Worm (Caenorhabditis elegans): Measurements from ENCODE around the gene srv-10.

Gene srv-10

DNA sequence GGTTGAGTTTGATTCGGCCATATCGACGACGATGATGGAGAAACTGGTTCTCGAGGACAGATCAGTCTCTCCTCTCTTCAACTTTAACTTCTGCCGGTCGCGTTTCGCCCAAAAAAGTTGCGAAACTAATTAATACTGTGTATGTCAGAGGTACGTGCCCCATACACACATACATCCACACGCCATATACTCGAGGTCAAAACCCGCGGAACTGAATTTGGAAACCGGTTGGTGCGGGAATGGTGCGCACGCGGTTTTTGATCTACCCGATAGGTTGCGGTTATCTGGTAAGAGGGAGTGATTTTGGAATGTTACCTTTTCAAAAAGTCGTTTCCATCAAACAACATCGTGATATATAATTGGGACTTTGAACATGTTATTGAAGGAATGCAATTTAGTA lies 43.5 kb upstream of the srv-10 start, which contains the start of gene ifbp-1:
ifbp-1 (minus strand) TSS at position 85 of the 400 bp plus-strand sequence.
- peak; percentile 88 for TF ChIP-seq nhr-23 (tag; optimal IDR thresholded peaks at IDR 0.05)
- peak; percentile 65 for TF ChIP-seq nhr-43 (tag; optimal IDR thresholded peaks at IDR 0.05; ENCODE audit: poor library complexity, severe bottlenecking)
- TF ChIP-seq nhr-25 (tag; optimal IDR thresholded peaks at IDR 0.05) = peak; percentile 96
- TF ChIP-seq R02D3.7 (tag; optimal IDR thresholded peaks at IDR 0.05) = peak; percentile 17
- peak in 1 of 3 experiments; percentile 67 for TF ChIP-seq elt-3 (tag; optimal IDR thresholded peaks at IDR 0.05)
- TF ChIP-seq ceh-16 (tag; optimal IDR thresholded peaks at IDR 0.05) = peak; percentile 36
- TF ChIP-seq egl-27 (tag; optimal IDR thresholded peaks at IDR 0.05) = no peak
- TF ChIP-seq elt-2 (tag; optimal IDR thresholded peaks at IDR 0.05) = no peak
- no peak for TF ChIP-seq fkh-10 (GFP tag; optimal IDR thresholded peaks at IDR 0.05)
- peak; percentile 27 for TF ChIP-seq lsy-12 (tag; optimal IDR thresholded peaks at IDR 0.05)
- TF ChIP-seq mdl-1 (tag; optimal IDR thresholded peaks at IDR 0.05) = peak; percentile 26
- TF ChIP-seq tbx-2 (tag; optimal IDR thresholded peaks at IDR 0.05) = peak; percentile 16
- TF ChIP-seq elt-1 (tag; optimal IDR thresholded peaks at IDR 0.05) = peak; percentile 54
- TF ChIP-seq jun-1 (tag; optimal IDR thresholded peaks at IDR 0.05) = peak; percentile 0

DNA sequence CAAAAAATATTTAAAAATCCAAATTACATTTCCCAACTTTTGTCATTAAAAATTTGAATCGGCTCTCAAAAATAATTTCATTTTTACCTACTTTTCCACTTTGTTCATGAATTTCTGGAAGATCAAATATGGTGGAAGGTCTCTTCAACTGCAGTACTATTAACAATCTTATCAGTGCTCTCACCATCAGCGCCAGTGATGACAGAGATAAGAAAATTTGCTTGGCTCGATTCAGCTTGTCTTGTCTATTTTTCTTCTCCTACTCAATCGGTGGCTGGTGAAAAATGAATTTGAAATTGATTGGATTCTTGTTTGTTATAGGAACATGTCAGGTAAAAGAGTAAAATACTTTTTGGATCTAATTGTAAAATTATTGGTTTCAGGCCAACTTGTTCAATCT lies 42.7 kb upstream of the srv-10 start, which contains the start of gene cpz-2:
cpz-2 (plus strand) TSS at position 210 of the 400 bp plus-strand sequence.
- TF ChIP-seq ztf-11 (tag; optimal IDR thresholded peaks at IDR 0.05) (no peak), elt-2 (tag; optimal IDR thresholded peaks at IDR 0.05) (peak; percentile 85), nhr-77 (tag; optimal IDR thresholded peaks at IDR 0.05) (no peak), lin-39 (tag; optimal IDR thresholded peaks at IDR 0.05) (no peak), pqm-1 (tag; optimal IDR thresholded peaks at IDR 0.05) (peak; percentile 44)

DNA sequence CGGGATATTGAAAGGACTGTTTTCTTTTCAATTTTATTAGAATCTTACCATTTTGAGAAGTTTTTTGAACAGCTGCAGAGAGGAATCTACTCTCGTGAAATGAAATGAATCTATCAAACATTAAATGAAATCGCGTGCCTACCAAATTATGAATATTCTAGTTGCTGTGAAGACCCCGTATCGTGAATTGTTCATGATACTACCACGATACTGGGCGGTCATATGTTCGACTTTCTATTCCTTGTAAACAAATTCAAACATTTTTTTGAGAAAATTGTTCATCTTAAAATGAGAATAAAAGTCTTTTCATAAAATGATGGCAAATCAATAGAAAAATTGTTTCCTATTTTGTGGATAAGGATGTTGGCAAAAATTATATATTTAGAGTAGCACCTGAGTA lies 37.9 kb upstream of the srv-10 start, which contains the start of gene gcy-34:
gcy-34 (minus strand) TSS at position 101 of the 400 bp plus-strand sequence.
- no peak for TF ChIP-seq ztf-11 (tag; optimal IDR thresholded peaks at IDR 0.05)
- TF ChIP-seq skn-1 (tag; optimal IDR thresholded peaks at IDR 0.05) = no peak

DNA sequence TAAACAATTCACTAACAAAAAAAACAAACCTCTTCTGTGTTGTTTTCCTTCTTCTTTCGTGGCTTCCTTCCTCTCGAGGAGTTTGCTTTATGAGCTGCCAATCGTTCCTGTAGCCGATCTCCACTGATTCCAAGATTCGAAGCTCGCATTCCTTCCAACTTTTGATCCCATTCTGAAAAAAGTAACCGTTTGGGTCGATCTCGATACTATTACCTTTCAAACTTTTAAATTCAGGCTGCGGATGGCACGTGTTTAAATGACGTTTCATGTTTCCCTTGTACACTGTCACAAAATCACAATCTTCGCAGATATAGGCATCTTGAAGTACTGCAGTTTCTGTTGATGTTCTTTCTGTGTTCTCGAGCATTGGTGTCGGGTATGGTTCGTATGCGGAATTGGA lies 36.2 kb upstream of the srv-10 start:
- TF ChIP-seq elt-1 (tag; optimal IDR thresholded peaks at IDR 0.05) (no peak), lsy-12 (tag; optimal IDR thresholded peaks at IDR 0.05) (no peak), R02D3.7 (tag; optimal IDR thresholded peaks at IDR 0.05) (no peak), snpc-4 (tag; optimal IDR thresholded peaks at IDR 0.05) (no peak), daf-12 (tag; optimal IDR thresholded peaks at IDR 0.05) (no peak), aly-2 (tag; optimal IDR thresholded peaks at IDR 0.05) (no peak), nhr-28 (tag; optimal IDR thresholded peaks at IDR 0.05) (no peak), ztf-4 (tag; optimal IDR thresholded peaks at IDR 0.05) (no peak), unc-39 (tag; optimal IDR thresholded peaks at IDR 0.05) (no peak), pha-4 (tag; optimal IDR thresholded peaks at IDR 0.05) (no peak), fkh-10 (GFP tag; optimal IDR thresholded peaks at IDR 0.05) (no peak), nhr-43 (tag; optimal IDR thresholded peaks at IDR 0.05; ENCODE audit: poor library complexity, severe bottlenecking) (no peak), egl-5 (tag; optimal IDR thresholded peaks at IDR 0.05) (no peak), nhr-11 (tag; optimal IDR thresholded peaks at IDR 0.05) (no peak), eor-1 (tag; optimal IDR thresholded peaks at IDR 0.05) (no peak), mml-1 (tag; optimal IDR thresholded peaks at IDR 0.05) (no peak), hmg-11 (tag; optimal IDR thresholded peaks at IDR 0.05) (no peak)

DNA sequence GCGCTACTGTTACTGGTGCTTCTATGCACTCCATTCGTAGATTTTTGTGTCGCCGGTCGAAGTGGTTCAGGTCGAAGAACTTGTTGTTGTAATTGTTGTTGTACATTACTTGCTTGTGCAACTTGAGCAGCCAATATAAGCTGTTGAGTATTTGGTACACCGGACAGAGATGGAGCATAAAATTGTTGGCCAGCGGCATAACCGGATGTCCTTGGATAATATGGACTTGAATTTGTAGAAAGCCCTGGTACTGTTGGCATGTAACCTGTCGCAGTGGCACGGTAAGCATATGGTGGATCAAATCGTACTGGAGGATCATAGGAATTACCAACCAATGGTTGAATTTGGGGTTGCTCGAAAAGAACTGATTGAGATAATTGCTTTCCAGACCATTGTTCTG lies 34.7 kb upstream of the srv-10 start:
- TF ChIP-seq jun-1 (tag; optimal IDR thresholded peaks at IDR 0.05) (no peak), ZK546.5 (tag; optimal IDR thresholded peaks at IDR 0.05) (no peak), elt-3 (tag; optimal IDR thresholded peaks at IDR 0.05) (no peak), lsy-12 (tag; optimal IDR thresholded peaks at IDR 0.05) (no peak), ztf-4 (tag; optimal IDR thresholded peaks at IDR 0.05) (no peak), fkh-10 (GFP tag; optimal IDR thresholded peaks at IDR 0.05) (no peak), lin-15B (tag; optimal IDR thresholded peaks at IDR 0.05) (no peak), eor-1 (tag; optimal IDR thresholded peaks at IDR 0.05) (no peak), aly-2 (tag; optimal IDR thresholded peaks at IDR 0.05) (no peak)

DNA sequence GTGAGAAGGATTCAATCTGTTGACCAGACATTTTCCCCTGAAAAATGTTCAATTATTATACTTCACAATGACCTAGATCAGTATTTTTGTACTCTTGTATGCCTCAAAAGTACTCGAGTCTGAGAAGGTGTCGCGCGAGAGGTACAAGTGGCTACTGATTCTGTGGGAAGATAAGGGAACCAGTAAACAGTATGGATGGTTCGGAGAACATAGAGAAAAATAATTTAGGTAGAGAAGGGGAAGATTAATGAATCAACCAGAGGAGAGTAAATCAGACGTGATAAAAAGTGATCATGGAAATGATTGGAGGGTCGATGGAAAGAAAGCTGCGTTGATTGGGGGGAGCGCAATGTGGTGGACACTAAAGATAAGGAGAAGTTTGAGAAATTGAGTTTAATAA lies 34.3 kb upstream of the srv-10 start:
- TF ChIP-seq nhr-43 (tag; optimal IDR thresholded peaks at IDR 0.05; ENCODE audit: poor library complexity, severe bottlenecking) = peak; percentile 13
- no peak for TF ChIP-seq nhr-237 (tag; optimal IDR thresholded peaks at IDR 0.05)
- no peak for TF ChIP-seq unc-39 (tag; optimal IDR thresholded peaks at IDR 0.05)
- TF ChIP-seq nhr-23 (tag; optimal IDR thresholded peaks at IDR 0.05) = peak; percentile 62
- no peak for TF ChIP-seq hmg-11 (tag; optimal IDR thresholded peaks at IDR 0.05)
- TF ChIP-seq ceh-82 (tag; optimal IDR thresholded peaks at IDR 0.05) = no peak
- no peak for TF ChIP-seq nhr-11 (tag; optimal IDR thresholded peaks at IDR 0.05)
- TF ChIP-seq ztf-11 (tag; optimal IDR thresholded peaks at IDR 0.05) = no peak
- no peak for TF ChIP-seq jun-1 (tag; optimal IDR thresholded peaks at IDR 0.05)
- peak; percentile 67 for TF ChIP-seq nhr-25 (tag; optimal IDR thresholded peaks at IDR 0.05)
- TF ChIP-seq nfya-1 (tag; optimal IDR thresholded peaks at IDR 0.05; ENCODE audit: insufficient read depth) = peak; percentile 8
- peak in 2 of 3 experiments; percentile 66 to 80 for TF ChIP-seq elt-3 (tag; optimal IDR thresholded peaks at IDR 0.05)
- TF ChIP-seq nhr-67 (tag; optimal IDR thresholded peaks at IDR 0.05) = no peak
- TF ChIP-seq ama-1 (optimal IDR thresholded peaks at IDR 0.05) = no peak
- no peak for TF ChIP-seq lin-15B (tag; optimal IDR thresholded peaks at IDR 0.05)
- no peak for TF ChIP-seq fos-1 (tag; optimal IDR thresholded peaks at IDR 0.05)
- TF ChIP-seq pqm-1 (tag; optimal IDR thresholded peaks at IDR 0.05) = no peak
- peak; percentile 12 for TF ChIP-seq ceh-28 (tag; optimal IDR thresholded peaks at IDR 0.05)
- TF ChIP-seq nhr-28 (tag; optimal IDR thresholded peaks at IDR 0.05) = no peak
- TF ChIP-seq unc-62 (GFP tag; optimal IDR thresholded peaks at IDR 0.05) = no peak
- TF ChIP-seq eor-1 (tag; optimal IDR thresholded peaks at IDR 0.05) = no peak
- no peak for TF ChIP-seq ZK546.5 (tag; optimal IDR thresholded peaks at IDR 0.05)

Data from whole organism, L3 larva.